Fruit fly (Drosophila melanogaster) whole organism, embryonic: ENCODE data around the gene XRCC1.
A peak's percentile ranks its signal among the peaks of the same experiment; 100 is the strongest.

Source experiments
- Abd-B ChIP-seq: fragments of 200-800 bp; sonication (Bioruptor generic); optimal IDR thresholded peaks from 2 replicates; lab custom pipeline; 2018; ENCODE audit warnings: missing biosample characterization, mild to moderate bottlenecking, missing genetic modification characterization, moderate library complexity
- Atf-2 ChIP-seq: fragments of 200-800 bp; sonication (Bioruptor generic); optimal IDR thresholded peaks from 2 replicates; lab custom pipeline; 2016; ENCODE audit warnings: missing biosample characterization, missing genetic modification characterization
- BEAF-32 ChIP-seq: fragments of 200-800 bp; sonication (Bioruptor generic); optimal IDR thresholded peaks from 3 replicates; lab custom pipeline; 2017; ENCODE audit warnings: missing biosample characterization, missing genetic modification characterization, mild to moderate bottlenecking, moderate library complexity, missing genetic modification reagents
- CG10366 ChIP-seq: fragments of 200-800 bp; sonication (Bioruptor generic); IDR thresholded peaks from 2 replicates; pipeline ENCODE4 v1.3.6; 2022; ENCODE audit warnings: missing biosample characterization, missing genetic modification characterization
- CG12104 ChIP-seq: fragments of 200-800 bp; sonication (Bioruptor generic); optimal IDR thresholded peaks from 3 replicates; lab custom pipeline; 2016; ENCODE audit warnings: missing biosample characterization, missing genetic modification characterization
- CG1233 ChIP-seq: fragments of 200-800 bp; sonication (Bioruptor generic); optimal IDR thresholded peaks from 4 replicates; lab custom pipeline; 2018; ENCODE audit warnings: missing biosample characterization, mild to moderate bottlenecking, missing genetic modification characterization
- CG12659 ChIP-seq: fragments of 200-800 bp; sonication (Bioruptor generic); optimal IDR thresholded peaks from 3 replicates; lab custom pipeline; 2017; ENCODE audit warnings: mild to moderate bottlenecking, missing biosample characterization, missing genetic modification reagents, missing genetic modification characterization
- CG12942 ChIP-seq: fragments of 200-800 bp; sonication (Bioruptor generic); optimal IDR thresholded peaks from 3 replicates; lab custom pipeline; 2016; ENCODE audit warnings: missing biosample characterization, missing genetic modification characterization
- CG13287 ChIP-seq: fragments of 200-800 bp; sonication (Bioruptor generic); IDR thresholded peaks from 2 replicates; pipeline ENCODE4 v1.3.6; 2022; ENCODE audit warnings: missing biosample characterization, missing genetic modification characterization; ENCODE audit not compliant: partially characterized antibody
- CG14710 ChIP-seq: fragments of 200-800 bp; sonication (Bioruptor generic); optimal IDR thresholded peaks from 3 replicates; lab custom pipeline; 2019; ENCODE audit warnings: missing biosample characterization, mild to moderate bottlenecking, missing genetic modification characterization, moderate library complexity
- CG17186 ChIP-seq: fragments of 200-800 bp; sonication (Bioruptor generic); optimal IDR thresholded peaks from 3 replicates; lab custom pipeline; 2017; ENCODE audit warnings: missing biosample characterization, missing genetic modification reagents, missing genetic modification characterization
- CG17802 ChIP-seq: fragments of 200-800 bp; sonication (Bioruptor generic); optimal IDR thresholded peaks from 2 replicates; lab custom pipeline; 2018; ENCODE audit warnings: missing biosample characterization, mild to moderate bottlenecking, missing genetic modification characterization, moderate library complexity
- CG18011 ChIP-seq: fragments of 200-800 bp; sonication (Bioruptor generic); optimal IDR thresholded peaks from 2 replicates; lab custom pipeline; 2017; ENCODE audit warnings: missing biosample characterization, missing genetic modification characterization, mild to moderate bottlenecking, moderate library complexity, missing genotype
- CG2116 ChIP-seq: fragments of 200-800 bp; sonication (Bioruptor generic); optimal IDR thresholded peaks from 3 replicates; lab custom pipeline; 2018; ENCODE audit warnings: missing biosample characterization, mild to moderate bottlenecking, missing genetic modification characterization
- CG2129 ChIP-seq: fragments of 200-800 bp; sonication (Bioruptor generic); IDR thresholded peaks from 2 replicates; pipeline ENCODE4 v1.3.6; 2022; ENCODE audit warnings: missing biosample characterization, missing genetic modification characterization; ENCODE audit not compliant: partially characterized antibody
- CG2199 ChIP-seq: fragments of 200-800 bp; sonication (Bioruptor generic); IDR thresholded peaks from 3 replicates; pipeline ENCODE4 v1.3.6; 2022; ENCODE audit warnings: missing biosample characterization, missing genetic modification characterization
- CG30403 ChIP-seq: fragments of 200-800 bp; sonication (Bioruptor generic); optimal IDR thresholded peaks from 3 replicates; lab custom pipeline; 2016; ENCODE audit warnings: missing biosample characterization, missing genetic modification characterization
- CG31224 ChIP-seq: fragments of 200-800 bp; sonication (Bioruptor generic); IDR thresholded peaks from 2 replicates; pipeline ENCODE4 v1.3.6; 2022; ENCODE audit warnings: missing biosample characterization, missing genetic modification characterization
- CG31365 ChIP-seq: fragments of 200-800 bp; sonication (Bioruptor generic); optimal IDR thresholded peaks from 2 replicates; lab custom pipeline; 2018; ENCODE audit warnings: missing biosample characterization, mild to moderate bottlenecking, missing genetic modification characterization
- CG32532 ChIP-seq: fragments of 200-800 bp; sonication (Bioruptor generic); IDR thresholded peaks from 2 replicates; pipeline ENCODE4 v1.3.6; 2022; ENCODE audit warnings: missing biosample characterization, missing genetic modification characterization
- CG9932 ChIP-seq: fragments of 200-800 bp; sonication (Bioruptor generic); IDR thresholded peaks from 2 replicates; pipeline ENCODE4 v1.3.6; 2022; ENCODE audit warnings: missing biosample characterization, missing genetic modification characterization
- CkIIα-i1 ChIP-seq: fragments of 200-800 bp; sonication (Bioruptor generic); IDR thresholded peaks from 2 replicates; pipeline ENCODE4 v1.3.6; 2022; ENCODE audit warnings: missing biosample characterization, missing genetic modification characterization
- CrebB ChIP-seq: fragments of 200-800 bp; sonication (Bioruptor generic); optimal IDR thresholded peaks from 3 replicates; lab custom pipeline; 2018; ENCODE audit warnings: missing biosample characterization, mild to moderate bottlenecking, missing genetic modification characterization
- Doc3 ChIP-seq: fragments of 200-800 bp; sonication (Bioruptor generic); IDR thresholded peaks from 3 replicates; pipeline ENCODE4 v1.3.6; 2022; ENCODE audit warnings: missing biosample characterization, missing genetic modification characterization; ENCODE audit not compliant: partially characterized antibody
- E2f2 ChIP-seq: fragments of 200-800 bp; sonication (Bioruptor generic); IDR thresholded peaks from 2 replicates; pipeline ENCODE4 v1.3.6; 2022; ENCODE audit warnings: missing biosample characterization, missing genetic modification characterization
- GATAe ChIP-seq: fragments of 200-800 bp; sonication (Bioruptor generic); conservative IDR thresholded peaks from 2 replicates; pipeline ENCODE4 v1.3.6; 2022; ENCODE audit warnings: missing biosample characterization, missing genetic modification characterization
- H2.0 ChIP-seq: fragments of 200-800 bp; sonication (Bioruptor generic); IDR thresholded peaks from 2 replicates; pipeline ENCODE4 v1.3.6; 2022; ENCODE audit warnings: missing biosample characterization, missing genetic modification characterization
- Sox102F ChIP-seq: fragments of 200-800 bp; sonication (Bioruptor generic); optimal IDR thresholded peaks from 2 replicates; lab custom pipeline; 2018; ENCODE audit warnings: missing biosample characterization, mild to moderate bottlenecking, missing genetic modification characterization, moderate library complexity
- Tbp ChIP-seq: fragments of >200 bp; optimal IDR thresholded peaks from 2 replicates; lab custom pipeline; 2018; ENCODE audit warnings: missing biosample characterization, missing genetic modification characterization
- Trl ChIP-seq, 3 experiments: fragments of >200 bp in 2 of 3; fragments of 200-800 bp in 1 of 3; sonication (Bioruptor generic) in 1 of 3; optimal IDR thresholded peaks; 2 replicates in 1 of 3; 3 replicates in 2 of 3; lab custom pipeline; 2016 to 2017; ENCODE audit warnings: missing biosample characterization in 1 of 3, missing genetic modification characterization in 1 of 3
- az2 ChIP-seq: fragments of 200-800 bp; sonication (Bioruptor generic); optimal IDR thresholded peaks from 3 replicates; lab custom pipeline; 2016; ENCODE audit warnings: missing biosample characterization, missing genetic modification characterization
- cato ChIP-seq: fragments of 200-800 bp; sonication (Bioruptor generic); optimal IDR thresholded peaks from 2 replicates; lab custom pipeline; 2016; ENCODE audit warnings: missing biosample characterization, missing genetic modification characterization, borderline replicate concordance
- crc ChIP-seq: fragments of 200-800 bp; sonication (Bioruptor generic); optimal IDR thresholded peaks from 2 replicates; lab custom pipeline; 2016; ENCODE audit warnings: missing biosample characterization, missing genetic modification characterization
- da ChIP-seq: fragments of 200-800 bp; sonication (Bioruptor generic); optimal IDR thresholded peaks from 2 replicates; lab custom pipeline; 2016; ENCODE audit warnings: missing biosample characterization, missing genetic modification characterization
- dmrt11E ChIP-seq: fragments of 200-800 bp; sonication (Bioruptor generic); optimal IDR thresholded peaks from 3 replicates; lab custom pipeline; 2018; ENCODE audit warnings: missing biosample characterization, mild to moderate bottlenecking, missing genetic modification characterization, moderate library complexity
- gcm ChIP-seq: fragments of 200-800 bp; sonication (Bioruptor generic); optimal IDR thresholded peaks from 2 replicates; lab custom pipeline; 2019; ENCODE audit warnings: missing biosample characterization, mild to moderate bottlenecking, missing genetic modification characterization, moderate library complexity
- gt ChIP-seq: fragments of 200-800 bp; sonication (Bioruptor generic); IDR thresholded peaks from 2 replicates; pipeline ENCODE4 v1.3.6; 2022; ENCODE audit warnings: missing biosample characterization, missing genetic modification characterization
- lola ChIP-seq, 3 experiments: fragments of >200 bp in 2 of 3; fragments of 200-800 bp in 1 of 3; sonication (Bioruptor generic) in 1 of 3; optimal IDR thresholded peaks; 2 replicates each; lab custom pipeline; 2017 to 2019; ENCODE audit warnings: missing biosample characterization in 3 of 3, missing genetic modification characterization in 3 of 3, mild to moderate bottlenecking in 1 of 3, moderate library complexity in 1 of 3
- nmo ChIP-seq: fragments of 200-800 bp; sonication (Bioruptor generic); optimal IDR thresholded peaks from 2 replicates; lab custom pipeline; 2018; ENCODE audit warnings: missing biosample characterization, mild to moderate bottlenecking, missing genetic modification characterization, moderate library complexity
- pzg ChIP-seq: fragments of 200-800 bp; sonication (Bioruptor generic); optimal IDR thresholded peaks from 3 replicates; lab custom pipeline; 2018; ENCODE audit warnings: missing biosample characterization, mild to moderate bottlenecking, missing genetic modification characterization, moderate library complexity
- row ChIP-seq: fragments of 200-800 bp; sonication (Bioruptor generic); IDR thresholded peaks from 3 replicates; pipeline ENCODE4 v1.3.6; 2022; ENCODE audit warnings: missing biosample characterization, missing genetic modification characterization
- sd ChIP-seq: fragments of 200-800 bp; sonication (Bioruptor generic); optimal IDR thresholded peaks from 3 replicates; lab custom pipeline; 2018; ENCODE audit warnings: missing biosample characterization, mild to moderate bottlenecking, missing genetic modification characterization, moderate library complexity
- sisA ChIP-seq: fragments of 200-800 bp; sonication (Bioruptor generic); IDR thresholded peaks from 2 replicates; pipeline ENCODE4 v1.3.6; 2022; ENCODE audit warnings: missing biosample characterization, missing genetic modification characterization
- toy ChIP-seq: fragments of 200-800 bp; sonication (Bioruptor generic); IDR thresholded peaks from 2 replicates; pipeline ENCODE4 v1.3.6; 2022; ENCODE audit warnings: missing biosample characterization, missing genetic modification characterization
- tx ChIP-seq: fragments of 200-800 bp; sonication (Bioruptor generic); optimal IDR thresholded peaks from 2 replicates; lab custom pipeline; 2016; ENCODE audit warnings: missing biosample characterization, missing genetic modification characterization
- vnd ChIP-seq: fragments of 200-800 bp; sonication (Bioruptor generic); IDR thresholded peaks from 3 replicates; pipeline ENCODE4 v1.3.6; 2022; ENCODE audit warnings: missing biosample characterization, missing genetic modification characterization; ENCODE audit not compliant: partially characterized antibody
- z ChIP-seq: fragments of 200-800 bp; sonication (Bioruptor generic); IDR thresholded peaks from 3 replicates; pipeline ENCODE4 v1.3.6; 2022; ENCODE audit warnings: missing biosample characterization, missing genetic modification characterization
- zen ChIP-seq: fragments of 200-800 bp; sonication (Bioruptor generic); optimal IDR thresholded peaks from 3 replicates; lab custom pipeline; 2018; ENCODE audit warnings: missing biosample characterization, mild to moderate bottlenecking, missing genetic modification characterization, moderate library complexity
- zen2 ChIP-seq: fragments of 200-800 bp; sonication (Bioruptor generic); IDR thresholded peaks from 3 replicates; pipeline ENCODE4 v1.3.6; 2022; ENCODE audit warnings: missing biosample characterization, missing genetic modification characterization; ENCODE audit not compliant: partially characterized antibody

Gene XRCC1

dm6 chrX:5332259-5332862, 2.7 kb downstream of the XRCC1 start, which contains the start of gene CanB (continued):
- TF ChIP-seq z (GFP tag; lab: Robert Waterston, UW) (no peak), BEAF-32 (GFP tag; lab: Kevin White, UChicago) (peak; percentile 74), lola (GFP tag; optimal IDR thresholded peaks at IDR 0.05; lab: Kevin White, UChicago) (no peak), CG17186 (no peak), CG10366 (GFP tag; lab: Robert Waterston, UW) (no peak), sisA (GFP tag; lab: Robert Waterston, UW) (no peak), CG32532 (GFP tag; lab: Robert Waterston, UW) (0 out of 2 replicates have a peak, but pooled peaks have one; percentile 11), E2f2 (GFP tag; lab: Robert Waterston, UW) (peak; percentile 31), tx (GFP tag; lab: Kevin White, UChicago) (no peak), row (GFP tag; lab: Robert Waterston, UW) (peak; percentile 78), CG31365 (tag; lab: Kevin White, UChicago) (no peak), dmrt11E (tag; lab: Kevin White, UChicago) (no peak), Doc3 (GFP tag; lab: Robert Waterston, UW) (peak; percentile 55; the same call in 2 of the 3 replicates), zen (tag; lab: Kevin White, UChicago) (peak; percentile 57), Tbp (no peak), cato (no peak), az2 (GFP tag; lab: Kevin White, UChicago) (peak; percentile 7), Sox102F (GFP tag; lab: Kevin White, UChicago) (peak; percentile 23), Abd-B (GFP tag; lab: Kevin White, UChicago) (peak; percentile 20), CG2199 (GFP tag; lab: Robert Waterston, UW) (no peak), CG17802 (no peak), sd (tag; lab: Kevin White, UChicago) (peak; percentile 26), CG31224 (GFP tag; lab: Robert Waterston, UW) (no peak), CkIIα-i1 (no peak), CG9932 (peak; percentile 34; the same call in 1 of the 2 replicates), Trl (optimal IDR thresholded peaks at IDR 0.05; lab: Kevin White, UChicago) (peak in 1 of 2 experiments; percentile 51), Trl (GFP tag; optimal IDR thresholded peaks at IDR 0.05; lab: Kevin White, UChicago) (no peak), CG12659 (GFP tag; lab: Kevin White, UChicago) (no peak), H2.0 (GFP tag; lab: Robert Waterston, UW) (no peak), CG13287 (GFP tag; lab: Robert Waterston, UW) (peak; percentile 67), da (no peak), Atf-2 (no peak), CG1233 (no peak), CG12104 (GFP tag; lab: Kevin White, UChicago) (no peak), CG18011 (GFP tag; lab: Kevin White, UChicago) (no peak), CrebB (tag; lab: Kevin White, UChicago) (no peak), CG2116 (GFP tag; lab: Kevin White, UChicago) (peak; percentile 60), CG2129 (GFP tag; lab: Robert Waterston, UW) (peak; percentile 69), gcm (no peak), CG14710 (tag; lab: Kevin White, UChicago) (peak; percentile 23), vnd (GFP tag; lab: Robert Waterston, UW) (peak; percentile 53; the same call in 1 of the 3 replicates), gt (no peak), CG12942 (GFP tag; lab: Kevin White, UChicago) (no peak), CG30403 (GFP tag; lab: Kevin White, UChicago) (peak; percentile 26), nmo (GFP tag; lab: Kevin White, UChicago) (peak; percentile 28), zen2 (GFP tag; lab: Robert Waterston, UW) (peak; percentile 24; the same call in 1 of the 3 replicates), pzg (GFP tag; lab: Kevin White, UChicago) (peak; percentile 29), toy (GFP tag; lab: Robert Waterston, UW) (no peak), crc (no peak), GATAe (GFP tag; lab: Robert Waterston, UW) (no peak)
